Fruit fly (Drosophila melanogaster): ENCODE measurements around the gene CG17129.
A peak's percentile ranks its signal among the peaks of the same experiment; 100 is the strongest.

CG17129 gene

DNA sequence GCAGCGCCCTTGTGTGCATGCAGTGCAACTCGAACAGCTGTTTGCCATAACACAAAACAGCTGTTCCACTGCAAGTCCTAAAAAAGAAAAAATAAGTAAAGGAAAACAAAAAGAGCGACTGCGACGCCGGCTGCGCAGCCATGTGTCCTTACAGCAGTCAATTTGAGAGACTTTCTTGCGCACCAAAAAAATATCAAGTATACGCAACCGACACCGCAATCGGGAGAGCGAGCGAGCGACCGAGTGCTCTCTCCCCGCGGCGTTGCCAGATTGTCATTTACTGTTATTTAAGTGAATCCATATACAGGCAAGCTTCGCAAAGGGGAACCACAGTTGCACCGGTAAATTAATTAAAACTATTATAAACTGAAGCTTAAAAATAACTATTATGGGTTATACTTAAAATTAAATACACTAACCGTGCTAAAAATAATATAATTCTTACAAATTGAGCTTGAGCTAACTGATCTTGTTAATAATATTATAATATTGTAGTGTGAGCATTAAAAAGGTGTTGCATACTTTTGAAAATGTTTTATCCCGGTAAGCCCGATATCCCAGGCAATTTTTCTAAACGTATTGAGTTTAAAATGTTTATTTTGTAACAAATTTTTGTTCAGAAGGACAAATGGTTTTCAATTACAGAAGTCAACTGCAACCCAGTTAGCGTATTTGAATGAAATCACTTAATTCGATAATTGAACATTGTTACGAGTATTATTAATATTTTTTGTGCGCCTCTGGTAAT is 50.0 kb downstream of the CG17129 start (continued):
- TF ChIP-seq Nf-YA (GFP tag; IDR thresholded peaks at IDR 0.05): no peak
- TF ChIP-seq sisA (GFP tag; IDR thresholded peaks at IDR 0.05): peak; percentile 61
- peak; percentile 15 for TF ChIP-seq HLH54F (GFP tag; optimal IDR thresholded peaks at IDR 0.05)
- no peak for TF ChIP-seq lov (optimal IDR thresholded peaks at IDR 0.05)
- peak; percentile 72; the same call in 1 of the 3 replicates for TF ChIP-seq lov (GFP tag; IDR thresholded peaks at IDR 0.05)
- no peak for TF ChIP-seq sd (tag; optimal IDR thresholded peaks at IDR 0.05)
- TF ChIP-seq Stat92E (GFP tag; optimal IDR thresholded peaks at IDR 0.05): no peak
- peak; percentile 74 for TF ChIP-seq CG9932 (GFP tag; IDR thresholded peaks at IDR 0.05)
- TF ChIP-seq CG17802 (tag; optimal IDR thresholded peaks at IDR 0.05): no peak
- no peak for TF ChIP-seq br (optimal IDR thresholded peaks at IDR 0.05)
- peak; percentile 26 to 33 for TF ChIP-seq Hr51 (GFP tag; optimal IDR thresholded peaks at IDR 0.05)
- TF ChIP-seq CG6765 (GFP tag; optimal IDR thresholded peaks at IDR 0.05): no peak
- TF ChIP-seq CG10267 (tag; optimal IDR thresholded peaks at IDR 0.05): peak; percentile 12
- TF ChIP-seq lola (GFP tag; optimal IDR thresholded peaks at IDR 0.05): no peak
- no peak for TF ChIP-seq D (optimal IDR thresholded peaks at IDR 0.05)
- TF ChIP-seq D (GFP tag; optimal IDR thresholded peaks at IDR 0.05): no peak
- no peak for TF ChIP-seq CG11398 (GFP tag; optimal IDR thresholded peaks at IDR 0.05)
- TF ChIP-seq CG8281 (tag; optimal IDR thresholded peaks at IDR 0.05): no peak
- TF ChIP-seq pho (GFP tag; optimal IDR thresholded peaks at IDR 0.05): no peak
- no peak for TF ChIP-seq nerfin-2 (GFP tag; IDR thresholded peaks at IDR 0.05; ENCODE audit: partially characterized antibody)
- TF ChIP-seq PHDP (tag; optimal IDR thresholded peaks at IDR 0.05): peak; percentile 48
- peak; percentile 57 for TF ChIP-seq cg (GFP tag; optimal IDR thresholded peaks at IDR 0.05)
- no peak; the same call in 1 of the 2 replicates for TF ChIP-seq CG6272 (GFP tag; IDR thresholded peaks at IDR 0.05)
- TF ChIP-seq btn (GFP tag; optimal IDR thresholded peaks at IDR 0.05): no peak
- no peak for TF ChIP-seq CG12236 (GFP tag; optimal IDR thresholded peaks at IDR 0.05)
- TF ChIP-seq jing (GFP tag; optimal IDR thresholded peaks at IDR 0.05): no peak
- TF ChIP-seq sob (GFP tag; IDR thresholded peaks at IDR 0.05): peak; percentile 71
- no peak for TF ChIP-seq Dfd (GFP tag; optimal IDR thresholded peaks at IDR 0.05)
- TF ChIP-seq CG2712 (tag; optimal IDR thresholded peaks at IDR 0.05): peak; percentile 26
- no peak for TF ChIP-seq emc (GFP tag; optimal IDR thresholded peaks at IDR 0.05)
- TF ChIP-seq CG11723 (GFP tag; optimal IDR thresholded peaks at IDR 0.05): no peak
- TF ChIP-seq cwo (GFP tag; optimal IDR thresholded peaks at IDR 0.05): peak; percentile 14
- TF ChIP-seq CG13287 (GFP tag; IDR thresholded peaks at IDR 0.05; ENCODE audit: partially characterized antibody): 0 out of 2 replicates have a peak, but pooled peaks have one; percentile 16
- TF ChIP-seq Pdp1 (GFP tag; optimal IDR thresholded peaks at IDR 0.05): peak in 1 of 2 experiments; percentile 86
- no peak for TF ChIP-seq CG4707 (GFP tag; optimal IDR thresholded peaks at IDR 0.05)
- TF ChIP-seq CG8944 (GFP tag; optimal IDR thresholded peaks at IDR 0.05): no peak
- TF ChIP-seq crol (GFP tag; IDR thresholded peaks at IDR 0.05): no peak
- no peak for TF ChIP-seq sna (GFP tag; IDR thresholded peaks at IDR 0.05; ENCODE audit: partially characterized antibody)
- TF ChIP-seq HHEX (GFP tag; optimal IDR thresholded peaks at IDR 0.05): no peak
- TF ChIP-seq Optix (GFP tag; IDR thresholded peaks at IDR 0.05): no peak
- peak; percentile 32; the same call in 1 of the 2 replicates for TF ChIP-seq esg (GFP tag; conservative IDR thresholded peaks at IDR 0.05)
- TF ChIP-seq MESR4 (GFP tag; optimal IDR thresholded peaks at IDR 0.05): no peak
- TF ChIP-seq Doc3 (GFP tag; IDR thresholded peaks at IDR 0.05; ENCODE audit: partially characterized antibody): no peak
- no peak for TF ChIP-seq gcm2 (GFP tag; optimal IDR thresholded peaks at IDR 0.05)
- no peak for TF ChIP-seq gcm (GFP tag; optimal IDR thresholded peaks at IDR 0.05)
- TF ChIP-seq slbo (GFP tag; IDR thresholded peaks at IDR 0.05): peak; percentile 87
- TF ChIP-seq ftz-f1 (GFP tag; optimal IDR thresholded peaks at IDR 0.05): no peak
- no peak for TF ChIP-seq CG7928 (GFP tag; optimal IDR thresholded peaks at IDR 0.05)
- peak; percentile 79 for TF ChIP-seq Rfx (GFP tag; IDR thresholded peaks at IDR 0.05)
